Fruit fly (Drosophila melanogaster): ENCODE data around the gene T48.

DNA sequence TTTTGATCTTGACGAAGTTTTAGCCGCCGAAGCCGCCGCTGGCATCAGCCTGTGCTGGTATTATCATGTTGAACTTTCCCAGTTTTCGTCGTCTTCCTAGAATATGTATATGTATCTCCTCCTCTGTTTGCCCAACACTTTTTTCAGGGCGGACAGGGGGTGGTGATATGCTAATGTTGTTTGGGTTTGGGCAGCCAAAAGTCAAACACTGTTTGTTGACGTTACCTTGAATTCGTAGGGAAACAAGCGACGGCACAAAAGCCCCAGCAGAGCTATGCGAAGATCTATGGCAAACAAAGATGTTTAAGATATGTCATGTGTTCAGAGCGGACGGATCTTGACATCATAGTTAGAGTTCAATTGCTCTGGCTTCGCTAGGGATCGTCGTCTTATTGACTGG, 27.2 kb downstream of the T48 start:
- no peak for TF ChIP-seq jim (GFP tag; optimal IDR thresholded peaks at IDR 0.05)
- TF ChIP-seq dsf (GFP tag; optimal IDR thresholded peaks at IDR 0.05; ENCODE audit: borderline replicate concordance), result no peak
- TF ChIP-seq Vsx2 (GFP tag; optimal IDR thresholded peaks at IDR 0.05; ENCODE audit: partially characterized antibody), result no peak
- TF ChIP-seq tai (GFP tag; optimal IDR thresholded peaks at IDR 0.05), result no peak
- no peak for TF ChIP-seq h (GFP tag; optimal IDR thresholded peaks at IDR 0.05)
- TF ChIP-seq usp (GFP tag; optimal IDR thresholded peaks at IDR 0.05), result no peak
- TF ChIP-seq Dfd (GFP tag; optimal IDR thresholded peaks at IDR 0.05), result no peak
- TF ChIP-seq psq (GFP tag; optimal IDR thresholded peaks at IDR 0.05), result no peak
- TF ChIP-seq Rel (GFP tag; optimal IDR thresholded peaks at IDR 0.05), result no peak
- TF ChIP-seq Rel (tag; optimal IDR thresholded peaks at IDR 0.05), result no peak
- no peak for TF ChIP-seq CG32264 (GFP tag; optimal IDR thresholded peaks at IDR 0.05)
- no peak for TF ChIP-seq pan (optimal IDR thresholded peaks at IDR 0.05)
- TF ChIP-seq ey (GFP tag; optimal IDR thresholded peaks at IDR 0.05), result no peak
- TF ChIP-seq CrebA (GFP tag; optimal IDR thresholded peaks at IDR 0.05; ENCODE audit: borderline replicate concordance), result no peak

All from whole organism, wandering third instar larva.